Worm (Caenorhabditis elegans) whole organism, young adult: ENCODE measurements around the gene pmt-1.

Source experiments
- B0019.2 ChIP-seq: fragments of 200-800 bp; sonication (Bioruptor generic); conservative IDR thresholded peaks from 2 replicates; pipeline ENCODE4 v1.3.6; 2022; ENCODE audit warnings: missing genetic modification reagents, missing genetic modification characterization, missing compliant biosample characterization
- B0035.1 ChIP-seq: sonication (generic microtip); optimal IDR thresholded peaks from 2 replicates; lab custom pipeline; 2016; ENCODE audit warnings: missing genetic modification characterization, mild to moderate bottlenecking, missing compliant biosample characterization, missing genotype, missing genetic modification reagents
- B0336.3 ChIP-seq: fragments of 200-800 bp; sonication (Bioruptor generic); IDR thresholded peaks from 2 replicates; pipeline ENCODE4 v1.3.6; 2022; ENCODE audit warnings: missing genetic modification characterization, missing compliant biosample characterization
- C06A6.2 ChIP-seq: fragments of 200-800 bp; sonication (Bioruptor generic); conservative IDR thresholded peaks from 2 replicates; pipeline ENCODE4 v1.3.6; 2022; ENCODE audit warnings: missing genetic modification characterization, missing compliant biosample characterization
- C17E4.6 ChIP-seq: fragments of 200-800 bp; sonication (Bioruptor generic); IDR thresholded peaks from 2 replicates; pipeline ENCODE4 v1.3.6; 2022; ENCODE audit warnings: missing genetic modification reagents, missing genetic modification characterization, missing compliant biosample characterization
- Y56A3A.18 ChIP-seq: fragments of 200-800 bp; sonication (Bioruptor generic); IDR thresholded peaks from 2 replicates; pipeline ENCODE4 v1.3.6; 2022; ENCODE audit warnings: missing genetic modification reagents, missing genetic modification characterization, missing compliant biosample characterization
- Y79H2A.3 ChIP-seq: fragments of 200-800 bp; sonication (Bioruptor generic); conservative IDR thresholded peaks from 2 replicates; pipeline ENCODE4 v1.3.6; 2022; ENCODE audit warnings: missing genetic modification reagents, missing genetic modification characterization, missing compliant biosample characterization
- atf-7 ChIP-seq: sonication (generic microtip); optimal IDR thresholded peaks from 2 replicates; lab custom pipeline; 2017; ENCODE audit warnings: mild to moderate bottlenecking, missing genetic modification characterization, missing compliant biosample characterization
- attf-5 ChIP-seq: fragments of 200-800 bp; sonication (Bioruptor generic); optimal IDR thresholded peaks from 2 replicates; lab custom pipeline; 2018; ENCODE audit warnings: mild to moderate bottlenecking, missing genetic modification characterization, missing compliant biosample characterization
- ccch-3 ChIP-seq: fragments of 200-800 bp; sonication (Bioruptor generic); optimal IDR thresholded peaks from 2 replicates; lab custom pipeline; 2018; ENCODE audit warnings: mild to moderate bottlenecking, missing genetic modification characterization, missing compliant biosample characterization
- cebp-1 ChIP-seq, 2 experiments: fragments of 200-800 bp in 1 of 2; sonication (Bioruptor generic) in 1 of 2; sonication (generic microtip) in 1 of 2; IDR thresholded peaks in 1 of 2; optimal IDR thresholded peaks in 1 of 2; 2 replicates each; pipeline versions ENCODE4 v1.3.6 to Lab custom; 2017 to 2022; ENCODE audit warnings: missing compliant biosample characterization in 2 of 2, missing genetic modification characterization in 2 of 2, mild to moderate bottlenecking in 1 of 2, missing genetic modification reagents in 1 of 2, moderate library complexity in 1 of 2
- ceh-27 ChIP-seq: fragments of 200-800 bp; sonication (Bioruptor generic); optimal IDR thresholded peaks from 2 replicates; lab custom pipeline; 2018; ENCODE audit warnings: mild to moderate bottlenecking, missing genetic modification characterization, moderate library complexity, missing compliant biosample characterization
- ceh-91 ChIP-seq: fragments of 200-800 bp; sonication (Bioruptor generic); IDR thresholded peaks from 2 replicates; pipeline ENCODE4 v1.3.6; 2022; ENCODE audit warnings: missing genetic modification reagents, missing genetic modification characterization, missing compliant biosample characterization
- die-1 ChIP-seq: sonication (generic microtip); optimal IDR thresholded peaks from 2 replicates; lab custom pipeline; 2016; ENCODE audit warnings: missing genotype, mild to moderate bottlenecking, missing genetic modification characterization, missing compliant biosample characterization
- egl-18 ChIP-seq: fragments of 200-800 bp; sonication (Bioruptor generic); IDR thresholded peaks from 2 replicates; pipeline ENCODE4 v1.3.6; 2022; ENCODE audit warnings: missing genetic modification reagents, missing genetic modification characterization, missing compliant biosample characterization
- ets-4 ChIP-seq: fragments of 200-800 bp; sonication (Bioruptor generic); optimal IDR thresholded peaks from 2 replicates; lab custom pipeline; 2018; ENCODE audit warnings: mild to moderate bottlenecking, missing genetic modification characterization, missing compliant biosample characterization
- him-1 ChIP-seq: sonication (generic microtip); optimal IDR thresholded peaks from 2 replicates; lab custom pipeline; 2016; ENCODE audit warnings: missing genotype, missing genetic modification reagents, missing genetic modification characterization, missing compliant biosample characterization
- hlh-26 ChIP-seq: fragments of 200-800 bp; sonication (Bioruptor generic); conservative IDR thresholded peaks from 2 replicates; pipeline ENCODE4 v1.3.6; 2022; ENCODE audit warnings: missing genetic modification reagents, missing genetic modification characterization, missing compliant biosample characterization
- hmg-1.2 ChIP-seq: fragments of 200-800 bp; sonication (Bioruptor generic); IDR thresholded peaks from 2 replicates; pipeline ENCODE4 v1.3.6; 2022; ENCODE audit warnings: missing genetic modification reagents, missing genetic modification characterization, missing compliant biosample characterization
- lin-40 ChIP-seq: sonication (generic microtip); optimal IDR thresholded peaks from 2 replicates; lab custom pipeline; 2016; ENCODE audit warnings: missing genetic modification characterization, mild to moderate bottlenecking, missing compliant biosample characterization, missing genotype, missing genetic modification reagents
- lin-54 ChIP-seq: fragments of 200-800 bp; sonication (Bioruptor generic); optimal IDR thresholded peaks from 2 replicates; lab custom pipeline; 2018; ENCODE audit warnings: mild to moderate bottlenecking, missing genetic modification characterization, missing compliant biosample characterization
- lsl-1 ChIP-seq: fragments of 200-800 bp; sonication (Bioruptor generic); optimal IDR thresholded peaks from 2 replicates; lab custom pipeline; 2018; ENCODE audit warnings: mild to moderate bottlenecking, missing genetic modification characterization, moderate library complexity, missing compliant biosample characterization
- lsy-27 ChIP-seq: sonication (generic microtip); optimal IDR thresholded peaks from 2 replicates; lab custom pipeline; 2017; ENCODE audit warnings: missing genetic modification characterization, mild to moderate bottlenecking, missing compliant biosample characterization, antibody characterized with exemption, missing genotype, borderline replicate concordance; ENCODE audit not compliant: insufficient read depth
- mel-28 ChIP-seq: sonication (generic microtip); optimal IDR thresholded peaks from 2 replicates; lab custom pipeline; 2016; ENCODE audit warnings: borderline replicate concordance, mild to moderate bottlenecking, missing genetic modification characterization, missing compliant biosample characterization
- mes-4 ChIP-seq: sonication (generic microtip); optimal IDR thresholded peaks from 2 replicates; lab custom pipeline; 2016; ENCODE audit warnings: missing genotype, missing genetic modification characterization, missing compliant biosample characterization
- nhr-80 ChIP-seq: sonication (generic microtip); optimal IDR thresholded peaks from 2 replicates; lab custom pipeline; 2016; ENCODE audit warnings: missing genetic modification characterization, missing compliant biosample characterization
- pbrm-1 ChIP-seq: fragments of 200-800 bp; sonication (Bioruptor generic); IDR thresholded peaks from 2 replicates; pipeline ENCODE4 v1.3.6; 2022; ENCODE audit warnings: missing genetic modification reagents, missing genetic modification characterization, missing compliant biosample characterization
- pha-4 ChIP-seq: fragments of 150-350 bp; sonication (generic microtip); optimal IDR thresholded peaks from 2 replicates; lab custom pipeline; 2014; ENCODE audit warnings: missing biosample characterization, missing genetic modification reagents, missing genetic modification characterization
- rcor-1 ChIP-seq: fragments of 200-800 bp; sonication (Bioruptor generic); IDR thresholded peaks from 2 replicates; pipeline ENCODE4 v1.3.6; 2022; ENCODE audit warnings: missing genetic modification reagents, missing genetic modification characterization, missing compliant biosample characterization
- sea-2 ChIP-seq: fragments of 200-800 bp; sonication (Bioruptor generic); IDR thresholded peaks from 2 replicates; pipeline ENCODE4 v1.3.6; 2022; ENCODE audit warnings: missing genetic modification characterization, missing compliant biosample characterization
- snpc-1.3 ChIP-seq: sonication (generic microtip); optimal IDR thresholded peaks from 2 replicates; lab custom pipeline; 2017; ENCODE audit warnings: missing genetic modification characterization, mild to moderate bottlenecking, missing compliant biosample characterization, antibody characterized with exemption, moderate library complexity, missing genotype, missing genetic modification reagents; ENCODE audit not compliant: insufficient read depth
- unc-62 ChIP-seq: fragments of 150-350 bp; optimal IDR thresholded peaks from 2 replicates; lab custom pipeline; 2014; ENCODE audit warnings: missing biosample characterization, missing genetic modification reagents, missing genetic modification characterization
- zfh-2 ChIP-seq: fragments of 200-800 bp; sonication (Bioruptor generic); conservative IDR thresholded peaks from 2 replicates; pipeline ENCODE4 v1.3.6; 2022; ENCODE audit warnings: missing genetic modification reagents, missing genetic modification characterization, missing compliant biosample characterization
- ztf-22 ChIP-seq: fragments of 200-800 bp; sonication (Bioruptor generic); optimal IDR thresholded peaks from 2 replicates; lab custom pipeline; 2018; ENCODE audit warnings: mild to moderate bottlenecking, missing genetic modification characterization, moderate library complexity, missing compliant biosample characterization
- ztf-26 ChIP-seq: sonication (generic microtip); optimal IDR thresholded peaks from 2 replicates; lab custom pipeline; 2017; ENCODE audit warnings: missing genetic modification characterization, missing compliant biosample characterization
- ztf-28 ChIP-seq: fragments of 200-800 bp; sonication (Bioruptor generic); IDR thresholded peaks from 2 replicates; pipeline ENCODE4 v1.3.6; 2022; ENCODE audit warnings: missing genetic modification reagents, missing genetic modification characterization, missing compliant biosample characterization
- ztf-6 ChIP-seq: fragments of 200-800 bp; sonication (Bioruptor generic); IDR thresholded peaks from 2 replicates; pipeline ENCODE4 v1.3.6; 2022; ENCODE audit warnings: missing genetic modification reagents, missing genetic modification characterization, missing compliant biosample characterization

pmt-1 gene

ce11 chrII:5321718-5322286, 39.5 kb upstream of the pmt-1 start (continued):
- TF ChIP-seq egl-18 (GFP tag; lab: Robert Waterston, UW) (no peak), ztf-22 (GFP tag; lab: Kevin White, UChicago) (peak; percentile 10), die-1 (no peak), C17E4.6 (GFP tag; lab: Robert Waterston, UW) (no peak), atf-7 (tag; lab: Kevin White, UChicago) (peak; percentile 68), ceh-27 (GFP tag; lab: Kevin White, UChicago) (peak; percentile 62), lin-54 (GFP tag; lab: Kevin White, UChicago) (peak; percentile 31)

ce11 chrII:5320205-5320951, 38.1 kb upstream of the pmt-1 start:
- TF ChIP-seq hmg-1.2 (GFP tag; lab: Robert Waterston, UW) = peak; percentile 58; the same call in 1 of the 2 replicates
- no peak for TF ChIP-seq B0035.1 (tag; lab: Kevin White, UChicago)
- no peak for TF ChIP-seq attf-5
- peak; percentile 32 for TF ChIP-seq lin-40 (tag; lab: Kevin White, UChicago)
- peak; percentile 79 for TF ChIP-seq nhr-80
- TF ChIP-seq cebp-1 (GFP tag; IDR thresholded peaks at IDR 0.05; lab: Robert Waterston, UW) = peak; percentile 61
- peak; percentile 94 for TF ChIP-seq cebp-1 (tag; optimal IDR thresholded peaks at IDR 0.05; lab: Kevin White, UChicago)
- TF ChIP-seq atf-7 (tag; lab: Kevin White, UChicago) = peak; percentile 7
- TF ChIP-seq B0336.3 = 0 out of 2 replicates have a peak, but pooled peaks have one; percentile 14
- no peak for TF ChIP-seq mes-4 (tag; lab: Kevin White, UChicago)
- TF ChIP-seq unc-62 (GFP tag; lab: Kevin White, UChicago) = peak; percentile 51
- peak; percentile 69 for TF ChIP-seq pha-4 (tag; lab: Kevin White, UChicago)
- TF ChIP-seq, all 124 proteins: peak for 8

ce11 chrII:5311746-5312145, 29.4 kb upstream of the pmt-1 start, which contains the start of gene gcy-12:
gcy-12 (plus strand) TSS chrII:5312046.
- no peak for TF ChIP-seq lsy-27

- no peak for TF ChIP-seq zfh-2 (GFP tag; lab: Robert Waterston, UW)
- no peak for TF ChIP-seq hlh-26
- TF ChIP-seq lsl-1 (GFP tag; lab: Kevin White, UChicago) = no peak
- TF ChIP-seq Y79H2A.3 (GFP tag; lab: Robert Waterston, UW) = no peak
- no peak for TF ChIP-seq C06A6.2
Observed at ce11 chrII:5310795-5311194, 28.5 kb upstream of the pmt-1 start.

- no peak for TF ChIP-seq ztf-26 (tag; lab: Kevin White, UChicago)
- no peak for TF ChIP-seq ztf-6 (GFP tag; lab: Robert Waterston, UW)
- no peak for TF ChIP-seq B0019.2
- TF ChIP-seq ets-4 (GFP tag; lab: Kevin White, UChicago) = no peak
- TF ChIP-seq ceh-91 (GFP tag; lab: Robert Waterston, UW) = no peak
- TF ChIP-seq pbrm-1 (GFP tag; lab: Robert Waterston, UW) = no peak
- no peak for TF ChIP-seq ccch-3 (GFP tag; lab: Kevin White, UChicago)
- no peak for TF ChIP-seq snpc-1.3 (tag; lab: Kevin White, UChicago)
- TF ChIP-seq Y56A3A.18 (GFP tag; lab: Robert Waterston, UW) = no peak
- TF ChIP-seq him-1 (tag; lab: Kevin White, UChicago) = no peak
- TF ChIP-seq rcor-1 = no peak
- no peak for TF ChIP-seq ztf-28 (GFP tag; lab: Robert Waterston, UW)
- TF ChIP-seq B0336.3 = no peak
- TF ChIP-seq mel-28 = no peak
- no peak for TF ChIP-seq sea-2 (GFP tag; lab: Robert Waterston, UW)
Observed at ce11 chrII:5309720-5310119, 27.4 kb upstream of the pmt-1 start.
